Worm (Caenorhabditis elegans) whole organism, L3 larva: Measurements from ENCODE around the gene nas-11.

Experiments
- R02D3.7 ChIP-seq: fragments of 150-350 bp; optimal IDR thresholded peaks from 2 replicates; lab custom pipeline; 2014; ENCODE audit warnings: missing biosample characterization, missing genetic modification characterization
- ZK546.5 ChIP-seq: sonication (generic microtip); optimal IDR thresholded peaks from 2 replicates; lab custom pipeline; 2017; ENCODE audit warnings: missing biosample characterization, missing genetic modification characterization
- aly-2 ChIP-seq: fragments of 150-350 bp; optimal IDR thresholded peaks from 2 replicates; lab custom pipeline; 2014; ENCODE audit warnings: missing biosample characterization, missing genetic modification characterization
- ama-1 ChIP-seq: fragments of 150-350 bp; optimal IDR thresholded peaks from 2 replicates; lab custom pipeline; 2018
- ceh-16 ChIP-seq: sonication (generic microtip); optimal IDR thresholded peaks from 2 replicates; lab custom pipeline; 2017; ENCODE audit warnings: missing biosample characterization, missing genetic modification characterization
- ceh-28 ChIP-seq: fragments of 150-350 bp; optimal IDR thresholded peaks from 2 replicates; lab custom pipeline; 2014; ENCODE audit warnings: missing biosample characterization, missing genetic modification reagents, missing genetic modification characterization
- ceh-9 ChIP-seq: sonication (generic microtip); optimal IDR thresholded peaks from 2 replicates; lab custom pipeline; 2018; ENCODE audit warnings: missing biosample characterization, missing genetic modification characterization
- daf-12 ChIP-seq: fragments of 150-350 bp; optimal IDR thresholded peaks from 2 replicates; lab custom pipeline; 2014; ENCODE audit warnings: missing biosample characterization, missing genetic modification reagents, missing genetic modification characterization
- egl-27 ChIP-seq: sonication (generic microtip); optimal IDR thresholded peaks from 4 replicates; lab custom pipeline; 2017; ENCODE audit warnings: missing biosample characterization, missing genetic modification reagents, missing genetic modification characterization
- egl-5 ChIP-seq: fragments of 150-350 bp; optimal IDR thresholded peaks from 2 replicates; lab custom pipeline; 2017; ENCODE audit warnings: missing biosample characterization, missing genetic modification reagents, missing genetic modification characterization, inconsistent platforms
- elt-1 ChIP-seq: fragments of 150-350 bp; optimal IDR thresholded peaks from 2 replicates; lab custom pipeline; 2014; ENCODE audit warnings: missing biosample characterization, missing genetic modification characterization
- elt-2 ChIP-seq: sonication (generic microtip); optimal IDR thresholded peaks from 2 replicates; lab custom pipeline; 2016; ENCODE audit warnings: missing genetic modification reagents, mild to moderate bottlenecking, missing genetic modification characterization, missing compliant biosample characterization
- elt-3 ChIP-seq, 3 experiments: fragments of 150-350 bp in 1 of 3; sonication (generic microtip) in 2 of 3; optimal IDR thresholded peaks; 2 replicates in 2 of 3; 4 replicates in 1 of 3; lab custom pipeline; 2014 to 2017; ENCODE audit warnings: missing biosample characterization in 3 of 3, missing genetic modification characterization in 3 of 3
- eor-1 ChIP-seq, 2 experiments: fragments of 150-350 bp; optimal IDR thresholded peaks; 2 replicates each; lab custom pipeline; 2014 to 2018; ENCODE audit warnings: missing biosample characterization in 2 of 2, missing genetic modification characterization in 2 of 2
- fkh-10 ChIP-seq: sonication (generic microtip); optimal IDR thresholded peaks from 2 replicates; lab custom pipeline; 2017; ENCODE audit warnings: missing biosample characterization, missing genetic modification reagents, missing genetic modification characterization
- fkh-2 ChIP-seq: fragments of 150-350 bp; optimal IDR thresholded peaks from 2 replicates; lab custom pipeline; 2014; ENCODE audit warnings: missing biosample characterization, missing genetic modification reagents, missing genetic modification characterization
- fos-1 ChIP-seq: fragments of 150-350 bp; optimal IDR thresholded peaks from 2 replicates; lab custom pipeline; 2014; ENCODE audit warnings: missing biosample characterization, missing genetic modification characterization
- hmg-11 ChIP-seq: sonication (generic microtip); optimal IDR thresholded peaks from 2 replicates; lab custom pipeline; 2016; ENCODE audit warnings: missing genetic modification characterization, missing compliant biosample characterization
- lin-39 ChIP-seq: fragments of 150-350 bp; optimal IDR thresholded peaks from 2 replicates; lab custom pipeline; 2018; ENCODE audit warnings: missing biosample characterization, missing genetic modification reagents, missing genetic modification characterization
- lsy-12 ChIP-seq: sonication (generic microtip); optimal IDR thresholded peaks from 2 replicates; lab custom pipeline; 2016; ENCODE audit warnings: mild to moderate bottlenecking, missing genetic modification characterization, missing compliant biosample characterization
- mdl-1 ChIP-seq: fragments of 150-350 bp; optimal IDR thresholded peaks from 2 replicates; lab custom pipeline; 2014; ENCODE audit warnings: missing biosample characterization, missing genetic modification characterization
- mml-1 ChIP-seq: fragments of 150-350 bp; sonication (generic microtip); optimal IDR thresholded peaks from 3 replicates; lab custom pipeline; 2014; ENCODE audit warnings: missing biosample characterization, missing genetic modification characterization
- nfya-1 ChIP-seq: sonication (generic microtip); optimal IDR thresholded peaks from 2 replicates; lab custom pipeline; 2017; ENCODE audit warnings: missing genetic modification characterization, mild to moderate bottlenecking, missing compliant biosample characterization, antibody characterized with exemption, moderate library complexity; ENCODE audit not compliant: insufficient read depth
- nhr-11 ChIP-seq: fragments of 150-350 bp; optimal IDR thresholded peaks from 2 replicates; lab custom pipeline; 2014; ENCODE audit warnings: missing biosample characterization, missing genetic modification characterization
- nhr-12 ChIP-seq: fragments of 150-350 bp; optimal IDR thresholded peaks from 2 replicates; lab custom pipeline; 2014; ENCODE audit warnings: missing biosample characterization, missing genetic modification characterization
- nhr-23 ChIP-seq: fragments of 150-350 bp; optimal IDR thresholded peaks from 2 replicates; lab custom pipeline; 2014; ENCODE audit warnings: missing biosample characterization, missing genetic modification reagents, missing genetic modification characterization
- nhr-25 ChIP-seq: sonication (generic microtip); optimal IDR thresholded peaks from 2 replicates; lab custom pipeline; 2017; ENCODE audit warnings: missing biosample characterization, missing genetic modification characterization
- nhr-28 ChIP-seq: fragments of 150-350 bp; optimal IDR thresholded peaks from 2 replicates; lab custom pipeline; 2014; ENCODE audit warnings: missing biosample characterization, missing genetic modification characterization
- nhr-67 ChIP-seq: fragments of 150-350 bp; optimal IDR thresholded peaks from 2 replicates; lab custom pipeline; 2014; ENCODE audit warnings: missing biosample characterization, missing genetic modification characterization
- nhr-76 ChIP-seq: fragments of 150-350 bp; sonication (generic microtip); optimal IDR thresholded peaks from 5 replicates; lab custom pipeline; 2014; ENCODE audit warnings: missing biosample characterization, missing genetic modification characterization
- nhr-77 ChIP-seq: fragments of 150-350 bp; optimal IDR thresholded peaks from 2 replicates; lab custom pipeline; 2014; ENCODE audit warnings: missing biosample characterization, missing genetic modification characterization
- pha-4 ChIP-seq: fragments of 150-350 bp; optimal IDR thresholded peaks from 2 replicates; lab custom pipeline; 2014; ENCODE audit warnings: missing biosample characterization, missing genetic modification reagents, missing genetic modification characterization
- pqm-1 ChIP-seq: fragments of 150-350 bp; optimal IDR thresholded peaks from 2 replicates; lab custom pipeline; 2017; ENCODE audit warnings: missing biosample characterization, missing genetic modification characterization, inconsistent platforms
- sea-2 ChIP-seq: fragments of 150-350 bp; sonication (generic microtip); optimal IDR thresholded peaks from 4 replicates; lab custom pipeline; 2014; ENCODE audit warnings: missing biosample characterization, missing genetic modification reagents, missing genetic modification characterization
- skn-1 ChIP-seq: fragments of 150-350 bp; optimal IDR thresholded peaks from 2 replicates; lab custom pipeline; 2014; ENCODE audit warnings: missing biosample characterization, missing genetic modification characterization
- snpc-4 ChIP-seq: fragments of 150-350 bp; optimal IDR thresholded peaks from 2 replicates; lab custom pipeline; 2014; ENCODE audit warnings: missing biosample characterization, missing genetic modification characterization
- tbx-2 ChIP-seq: sonication (generic microtip); optimal IDR thresholded peaks from 2 replicates; lab custom pipeline; 2016; ENCODE audit warnings: mild to moderate bottlenecking, missing genetic modification characterization, missing compliant biosample characterization
- unc-39 ChIP-seq: sonication (generic microtip); optimal IDR thresholded peaks from 4 replicates; lab custom pipeline; 2017; ENCODE audit warnings: missing biosample characterization, missing genetic modification characterization
- unc-62 ChIP-seq: fragments of 150-350 bp; sonication (generic microtip); optimal IDR thresholded peaks from 4 replicates; lab custom pipeline; 2014; ENCODE audit warnings: missing biosample characterization, missing genetic modification reagents, missing genetic modification characterization
- zag-1 ChIP-seq: fragments of 150-350 bp; optimal IDR thresholded peaks from 2 replicates; lab custom pipeline; 2014; ENCODE audit warnings: missing biosample characterization, missing genetic modification characterization
- ztf-11 ChIP-seq: fragments of 150-350 bp; optimal IDR thresholded peaks from 2 replicates; lab custom pipeline; 2014; ENCODE audit warnings: missing biosample characterization, missing genetic modification characterization
- ztf-4 ChIP-seq: fragments of 150-350 bp; optimal IDR thresholded peaks from 2 replicates; lab custom pipeline; 2014; ENCODE audit warnings: missing biosample characterization, missing genetic modification characterization

The nas-11 gene

DNA sequence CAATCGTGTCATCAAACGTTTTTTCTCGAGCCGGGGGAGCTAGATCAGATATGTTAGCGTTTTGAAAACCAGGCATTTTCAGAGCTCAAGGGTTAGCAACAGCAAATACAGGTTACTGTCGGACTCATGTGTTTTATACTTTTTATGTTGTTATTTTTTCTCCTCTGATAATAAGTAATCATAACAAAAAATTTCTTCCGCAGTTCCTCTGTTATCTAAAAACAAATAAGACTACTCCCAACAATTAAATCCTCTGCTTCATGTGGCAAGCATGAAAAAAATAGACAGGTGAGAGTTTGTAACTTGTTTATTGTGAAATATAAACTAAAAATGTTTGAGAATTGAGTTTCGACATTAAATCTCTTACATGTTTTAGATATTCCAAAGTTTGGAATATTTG lies 5.2 kb downstream of the nas-11 start, which contains the start of gene smf-2:
TSS of gene smf-2 (minus strand) at position 101 of the 400 bp plus-strand sequence.
- no peak for TF ChIP-seq skn-1 (tag; lab: Kevin White, UChicago)
- no peak for TF ChIP-seq ztf-11 (tag; lab: Kevin White, UChicago)
- no peak for TF ChIP-seq ztf-4 (tag; lab: Kevin White, UChicago)
- no peak for TF ChIP-seq unc-39 (tag; lab: Kevin White, UChicago)

DNA sequence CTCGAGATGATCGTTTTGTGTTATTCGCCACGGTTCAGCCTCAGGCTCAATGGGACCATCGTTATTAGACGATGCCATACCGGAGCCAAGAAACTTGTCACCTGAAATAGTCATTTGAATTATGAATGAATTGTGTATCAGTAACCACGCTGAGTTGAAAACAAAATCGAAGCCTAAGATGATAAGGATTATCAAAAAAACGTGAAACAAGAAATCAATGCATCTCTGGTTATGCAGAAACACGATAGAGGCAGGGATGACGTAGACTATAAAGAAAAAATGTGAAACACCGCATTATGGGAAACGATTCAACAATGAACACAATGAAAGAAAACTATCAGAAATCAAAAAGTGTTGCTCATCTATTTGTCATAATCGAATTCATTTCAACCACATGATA lies 9.6 kb downstream of the nas-11 start, which contains the start of gene smf-1:
TSS of gene smf-1 (minus strand) at position 101 of the 400 bp plus-strand sequence.
- no peak for TF ChIP-seq fos-1 (tag; lab: Kevin White, UChicago)
- TF ChIP-seq elt-2 (tag; lab: Kevin White, UChicago): peak; percentile 54

DNA sequence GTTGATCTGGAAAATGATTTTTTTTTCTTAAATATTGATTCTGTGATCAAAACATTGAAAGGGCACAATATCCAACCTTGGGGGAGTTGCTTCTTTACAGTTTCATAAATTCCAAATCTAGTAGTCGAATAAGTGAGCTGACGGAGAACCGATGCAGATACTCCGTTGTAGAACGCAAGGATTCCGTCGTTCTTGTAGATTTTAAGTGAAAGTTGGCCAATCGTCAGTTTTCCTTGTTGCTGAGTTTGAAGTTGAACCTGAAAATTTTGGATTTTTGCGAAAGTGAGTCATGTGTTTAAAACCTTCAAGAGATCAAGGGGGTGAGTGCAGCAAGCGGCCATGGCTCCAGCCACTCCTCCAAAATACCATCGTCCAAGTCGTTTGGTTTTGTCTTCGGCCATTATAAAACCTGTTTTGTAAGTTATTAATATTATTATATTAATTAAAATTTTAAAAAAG lies 11.9 kb downstream of the nas-11 start, which contains the start of gene slc-25A10:
TSS of gene slc-25A10 (minus strand) at position 409 of the 459 bp plus-strand sequence.
- TF ChIP-seq elt-2 (tag; lab: Kevin White, UChicago): peak; percentile 15
- TF ChIP-seq ama-1 (lab: Kevin White, UChicago): peak; percentile 88
- TF ChIP-seq sea-2: no peak
- no peak for TF ChIP-seq nhr-76 (tag; lab: Kevin White, UChicago)

DNA sequence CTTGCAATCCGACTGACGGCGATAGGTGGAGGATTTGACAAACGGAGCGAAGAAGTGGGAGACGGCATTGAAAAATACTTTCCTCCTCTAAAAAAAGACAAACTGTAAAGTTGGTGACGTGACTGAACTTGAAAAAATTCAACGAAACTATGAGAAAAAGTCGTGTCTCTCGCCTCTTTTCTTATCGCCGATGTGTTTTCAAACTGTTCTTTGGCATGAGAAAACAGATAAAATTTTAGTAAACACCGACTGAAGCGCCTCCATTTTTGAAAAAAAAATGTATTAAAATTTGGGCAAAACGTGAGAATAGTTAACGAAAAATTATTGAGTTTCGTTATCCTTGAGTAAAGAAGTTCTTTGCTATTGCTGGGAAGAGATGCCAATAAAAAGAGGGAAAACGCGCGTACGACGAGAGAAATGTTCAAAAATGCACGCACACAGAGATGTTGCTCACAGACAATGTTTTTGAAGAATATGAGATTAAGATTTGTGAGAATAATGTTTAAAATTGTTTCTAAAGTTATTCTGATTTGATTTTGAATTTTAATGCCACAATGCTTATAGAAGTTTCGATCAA lies 15.5 kb downstream of the nas-11 start:
- no peak for TF ChIP-seq ceh-28 (tag; lab: Kevin White, UChicago)
- peak; percentile 52 for TF ChIP-seq mdl-1 (tag; lab: Kevin White, UChicago)
- TF ChIP-seq elt-2 (tag; lab: Kevin White, UChicago): peak; percentile 64
- TF ChIP-seq pha-4 (tag; lab: Kevin White, UChicago): peak; percentile 35
- peak; percentile 21 for TF ChIP-seq pqm-1 (tag; lab: Kevin White, UChicago)

DNA sequence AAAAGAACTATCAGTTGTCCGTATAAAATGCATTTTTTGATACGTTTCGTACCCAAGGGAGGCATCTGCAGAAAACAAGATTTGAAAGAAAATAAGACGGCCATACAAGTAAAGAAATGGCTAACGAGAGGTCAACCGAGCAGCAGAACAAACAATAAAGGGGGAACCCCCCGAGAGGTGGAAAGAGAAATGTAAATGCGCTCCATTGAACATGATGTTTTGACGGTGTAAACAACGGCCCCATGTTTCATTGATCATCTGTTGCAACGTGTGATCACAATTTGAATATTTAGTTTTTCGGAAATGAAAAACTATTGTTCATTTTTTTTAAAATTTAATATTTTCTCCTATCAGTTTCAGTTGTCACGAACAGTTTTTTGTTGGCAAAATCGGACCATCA lies 16.2 kb downstream of the nas-11 start, which contains the start of gene K11G12.6:
TSS of gene K11G12.6 (minus strand) at position 65 of the 400 bp plus-strand sequence.
- TF ChIP-seq mdl-1 (tag; lab: Kevin White, UChicago): peak; percentile 28
- TF ChIP-seq pqm-1 (tag; lab: Kevin White, UChicago): no peak
- no peak for TF ChIP-seq egl-27
- no peak for TF ChIP-seq ama-1 (lab: Kevin White, UChicago)
- TF ChIP-seq nhr-77: no peak
- no peak for TF ChIP-seq ZK546.5
- no peak for TF ChIP-seq ceh-28 (tag; lab: Kevin White, UChicago)
- TF ChIP-seq snpc-4 (tag; lab: Kevin White, UChicago): peak; percentile 49
- no peak for TF ChIP-seq elt-1
- TF ChIP-seq fkh-10 (GFP tag; lab: Kevin White, UChicago): no peak
- TF ChIP-seq nhr-23 (tag; lab: Kevin White, UChicago): no peak
- TF ChIP-seq nhr-76 (tag; lab: Kevin White, UChicago): no peak
- peak; percentile 13 for TF ChIP-seq hmg-11 (tag; lab: Kevin White, UChicago)
- TF ChIP-seq daf-12 (tag; lab: Kevin White, UChicago): no peak
- no peak for TF ChIP-seq zag-1 (tag; lab: Kevin White, UChicago)
- TF ChIP-seq ztf-11 (tag; lab: Kevin White, UChicago): no peak
- no peak for TF ChIP-seq R02D3.7 (tag; lab: Kevin White, UChicago)
- no peak for TF ChIP-seq lsy-12 (tag; lab: Kevin White, UChicago)
- no peak for TF ChIP-seq nhr-67
- no peak for TF ChIP-seq tbx-2 (tag; lab: Kevin White, UChicago)
- no peak for TF ChIP-seq mml-1 (tag; lab: Kevin White, UChicago)
- TF ChIP-seq nfya-1 (tag; lab: Kevin White, UChicago): peak; percentile 46
- TF ChIP-seq nhr-12 (tag; lab: Kevin White, UChicago): no peak
- TF ChIP-seq ceh-16: no peak
- TF ChIP-seq unc-39 (tag; lab: Kevin White, UChicago): no peak
- no peak for TF ChIP-seq skn-1 (tag; lab: Kevin White, UChicago)
- TF ChIP-seq nhr-28 (tag; lab: Kevin White, UChicago): no peak
- peak; percentile 16 for TF ChIP-seq lin-39
- TF ChIP-seq sea-2: no peak
- TF ChIP-seq nhr-25 (tag; lab: Kevin White, UChicago): no peak
- peak; percentile 92 for TF ChIP-seq pha-4 (tag; lab: Kevin White, UChicago)
- TF ChIP-seq nhr-11 (tag; lab: Kevin White, UChicago): no peak
- no peak for TF ChIP-seq elt-2 (tag; lab: Kevin White, UChicago)
- no peak for TF ChIP-seq fos-1 (tag; lab: Kevin White, UChicago)
- TF ChIP-seq egl-5 (tag; lab: Kevin White, UChicago): peak; percentile 40
- no peak for TF ChIP-seq aly-2 (tag; lab: Kevin White, UChicago)
- TF ChIP-seq unc-62 (GFP tag; lab: Kevin White, UChicago): no peak
- TF ChIP-seq ceh-9 (tag; lab: Kevin White, UChicago): no peak
- TF ChIP-seq eor-1 (tag; optimal IDR thresholded peaks at IDR 0.05; lab: Kevin White, UChicago): no peak
- TF ChIP-seq fkh-2 (tag; lab: Kevin White, UChicago): no peak
- TF ChIP-seq elt-3 (tag; optimal IDR thresholded peaks at IDR 0.05; lab: Kevin White, UChicago): no peak
